Fruit fly (Drosophila melanogaster) whole organism, adult: ENCODE measurements around the gene betaTub97EF.

Experiments
- CG11617 ChIP-seq: fragments of 200-800 bp; sonication (Bioruptor generic); optimal IDR thresholded peaks from 2 replicates; lab custom pipeline; 2017; ENCODE audit warnings: mild to moderate bottlenecking, missing biosample characterization, missing genetic modification reagents, missing genetic modification characterization
- CG14711 ChIP-seq: fragments of 200-800 bp; sonication (Bioruptor generic); optimal IDR thresholded peaks from 2 replicates; lab custom pipeline; 2018; ENCODE audit warnings: missing biosample characterization, mild to moderate bottlenecking, missing genetic modification characterization, moderate library complexity
- CG7045 ChIP-seq: fragments of 200-800 bp; sonication (Bioruptor generic); optimal IDR thresholded peaks from 2 replicates; lab custom pipeline; 2017; ENCODE audit warnings: missing biosample characterization, mild to moderate bottlenecking, missing genetic modification characterization
- bab1 ChIP-seq: fragments of 200-800 bp; sonication (Bioruptor generic); optimal IDR thresholded peaks from 3 replicates; lab custom pipeline; 2019; ENCODE audit warnings: missing biosample characterization, mild to moderate bottlenecking, missing genetic modification characterization, moderate library complexity
- pad ChIP-seq: fragments of 200-800 bp; sonication (Bioruptor generic); optimal IDR thresholded peaks from 3 replicates; lab custom pipeline; 2017; ENCODE audit warnings: missing biosample characterization, missing genetic modification characterization, mild to moderate bottlenecking, moderate library complexity, missing genetic modification reagents
- tj ChIP-seq: fragments of 200-800 bp; sonication (Bioruptor generic); optimal IDR thresholded peaks from 3 replicates; lab custom pipeline; 2017; ENCODE audit warnings: missing biosample characterization, mild to moderate bottlenecking, missing genetic modification characterization, moderate library complexity

DNA sequence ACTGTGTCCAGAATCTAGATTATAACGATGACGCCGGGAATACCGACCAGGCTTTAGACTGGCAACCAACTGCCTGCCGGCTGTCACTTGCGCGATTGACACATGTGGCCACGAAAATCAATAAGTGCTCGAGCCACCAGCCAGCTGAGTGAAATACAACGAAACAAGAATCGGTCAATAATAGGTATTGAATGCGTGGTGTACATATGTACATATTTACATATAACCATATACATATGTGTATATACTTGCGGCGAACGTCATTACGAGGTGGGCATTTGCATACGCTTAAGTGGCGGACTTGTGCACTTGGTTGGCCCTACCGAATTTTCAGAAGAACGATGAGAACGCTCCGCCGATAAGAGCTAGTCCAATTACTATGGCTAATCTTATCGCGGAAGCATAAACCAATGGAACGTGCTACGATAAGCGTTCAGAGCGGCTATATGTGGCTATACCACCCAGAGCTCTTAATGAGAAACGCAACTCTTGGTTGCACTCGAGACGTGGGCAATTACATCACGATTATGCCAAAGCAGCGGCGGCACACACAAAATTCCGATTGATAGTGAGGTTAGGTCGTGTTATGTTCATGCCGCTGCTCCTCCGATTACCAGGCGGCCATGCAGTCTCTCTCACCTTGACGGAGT is 41.5 kb downstream of the betaTub97EF start:
- TF ChIP-seq CG7045 (GFP tag; lab: Kevin White, UChicago) (no peak), CG14711 (no peak), bab1 (GFP tag; lab: Kevin White, UChicago) (no peak), tj (GFP tag; lab: Kevin White, UChicago) (no peak), pad (no peak), CG11617 (GFP tag; lab: Kevin White, UChicago) (no peak)
